Worm (Caenorhabditis elegans): Measurements from ENCODE around the gene C08F8.2.

The C08F8.2 gene

ce11 chrIV:11145929-11146339 lies 4.9 kb upstream of the C08F8.2 start:
- TF ChIP-seq lsy-27 (tag; optimal IDR thresholded peaks at IDR 0.05; ENCODE audit: borderline replicate concordance, insufficient read depth) (no peak), F39B2.1 (GFP tag; IDR thresholded peaks at IDR 0.05) (no peak), nhr-80 (tag; optimal IDR thresholded peaks at IDR 0.05) (no peak), hmg-1.2 (GFP tag; IDR thresholded peaks at IDR 0.05) (no peak), T07F8.4 (tag; optimal IDR thresholded peaks at IDR 0.05) (no peak), hrde-1 (tag; optimal IDR thresholded peaks at IDR 0.05; ENCODE audit: borderline replicate concordance) (peak; percentile 89), dpff-1 (tag; optimal IDR thresholded peaks at IDR 0.05) (peak; percentile 91), C17E4.6 (GFP tag; IDR thresholded peaks at IDR 0.05) (no peak), K12H6.12 (tag; optimal IDR thresholded peaks at IDR 0.05) (no peak), hlh-12 (tag; optimal IDR thresholded peaks at IDR 0.05) (no peak), nfya-1 (tag; optimal IDR thresholded peaks at IDR 0.05; ENCODE audit: borderline replicate concordance, insufficient read depth) (no peak), unc-62 (GFP tag; optimal IDR thresholded peaks at IDR 0.05) (no peak), snpc-3.4 (tag; optimal IDR thresholded peaks at IDR 0.05) (peak; percentile 53), Y53G8AR.9 (GFP tag; conservative IDR thresholded peaks at IDR 0.05) (no peak; the same call in 1 of the 2 replicates), nhr-27 (tag; optimal IDR thresholded peaks at IDR 0.05) (peak; percentile 75), fkh-3 (tag; optimal IDR thresholded peaks at IDR 0.05) (peak; percentile 57), Y67H2A.10 (GFP tag; conservative IDR thresholded peaks at IDR 0.05) (no peak), atf-7 (tag; optimal IDR thresholded peaks at IDR 0.05) (peak; percentile 46), lin-26 (GFP tag; IDR thresholded peaks at IDR 0.05) (peak; percentile 59), bed-1 (GFP tag; IDR thresholded peaks at IDR 0.05) (no peak), mxl-1 (tag; optimal IDR thresholded peaks at IDR 0.05) (peak; percentile 72), ztf-3 (GFP tag; optimal IDR thresholded peaks at IDR 0.05) (no peak), tbx-9 (tag; optimal IDR thresholded peaks at IDR 0.05; ENCODE audit: borderline replicate concordance) (no peak), hmg-20 (GFP tag; IDR thresholded peaks at IDR 0.05) (no peak), ceh-100 (GFP tag; IDR thresholded peaks at IDR 0.05) (peak; percentile 20; the same call in 1 of the 2 replicates), F33H1.4 (GFP tag; IDR thresholded peaks at IDR 0.05) (peak; percentile 32), dox-1 (GFP tag; IDR thresholded peaks at IDR 0.05) (no peak), ztf-18 (tag; optimal IDR thresholded peaks at IDR 0.05) (no peak), ZK185.1 (tag; optimal IDR thresholded peaks at IDR 0.05; ENCODE audit: poor library complexity, severe bottlenecking) (no peak), Y79H2A.3 (GFP tag; conservative IDR thresholded peaks at IDR 0.05) (0 out of 2 replicates have a peak, but pooled peaks have one; percentile 39), Y56A3A.18 (GFP tag; IDR thresholded peaks at IDR 0.05) (0 out of 2 replicates have a peak, but pooled peaks have one; percentile 49), B0336.3 (GFP tag; IDR thresholded peaks at IDR 0.05) (peak; percentile 53; the same call in 1 of the 2 replicates), Y53F4B.3 (GFP tag; IDR thresholded peaks at IDR 0.05) (no peak), dpl-1 (GFP tag; optimal IDR thresholded peaks at IDR 0.05) (no peak), snpc-4 (GFP tag; optimal IDR thresholded peaks at IDR 0.05) (peak; percentile 54), snpc-4 (tag; optimal IDR thresholded peaks at IDR 0.05) (peak in 2 of 4 experiments; percentile 37 to 45), ceh-27 (GFP tag; optimal IDR thresholded peaks at IDR 0.05) (no peak), xnd-1 (tag; optimal IDR thresholded peaks at IDR 0.05) (peak; percentile 53), aptf-2 (GFP tag; conservative IDR thresholded peaks at IDR 0.05) (no peak), akir-1 (GFP tag; optimal IDR thresholded peaks at IDR 0.05) (no peak), attf-5 (GFP tag; optimal IDR thresholded peaks at IDR 0.05) (peak; percentile 17), him-1 (tag; optimal IDR thresholded peaks at IDR 0.05) (peak; percentile 64), ets-4 (GFP tag; optimal IDR thresholded peaks at IDR 0.05) (no peak), mcd-1 (GFP tag; IDR thresholded peaks at IDR 0.05) (no peak), C06A6.2 (GFP tag; conservative IDR thresholded peaks at IDR 0.05) (no peak), sdz-38 (tag; optimal IDR thresholded peaks at IDR 0.05) (no peak), madf-3 (GFP tag; IDR thresholded peaks at IDR 0.05) (0 out of 2 replicates have a peak, but pooled peaks have one; percentile 38), madf-6 (GFP tag; IDR thresholded peaks at IDR 0.05) (peak; percentile 67)
